Worm (Caenorhabditis elegans): ENCODE data around the gene clec-153.
A peak's percentile ranks its signal among the peaks of the same experiment; 100 is the strongest.

Gene clec-153

DNA sequence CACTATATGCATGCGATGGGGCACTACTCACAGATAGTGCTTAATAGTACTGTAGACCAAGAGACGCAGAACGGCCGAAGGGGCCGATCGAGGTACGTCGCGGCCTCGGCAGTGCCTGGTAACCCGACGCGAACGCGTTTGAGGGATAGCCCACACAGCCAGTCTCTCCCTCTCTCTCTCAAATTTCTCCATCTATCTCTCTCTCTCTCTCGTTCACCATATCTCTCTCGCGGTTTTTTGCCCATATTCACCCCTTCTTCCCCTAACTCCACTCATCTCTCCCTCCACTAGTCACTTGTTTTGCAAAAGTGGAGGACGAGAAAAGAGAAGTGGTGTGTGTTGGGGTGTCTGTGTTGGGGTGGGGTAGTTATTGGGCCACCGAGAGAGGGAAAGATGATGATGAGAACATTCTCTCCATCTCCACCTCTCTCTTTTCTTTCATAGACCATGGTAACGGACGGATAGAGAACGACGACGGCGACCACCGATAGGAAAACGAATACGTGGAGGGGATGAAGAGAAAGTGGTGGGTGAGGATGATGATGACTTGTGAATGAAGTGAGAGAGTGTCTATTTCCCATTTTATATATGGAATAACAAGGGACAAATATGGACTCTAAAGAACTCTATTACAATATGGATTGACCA lies 31.8 kb downstream of the clec-153 start (continued):
- TF ChIP-seq T23F11.4 (GFP tag; optimal IDR thresholded peaks at IDR 0.05) (peak; percentile 99), pax-1 (tag; optimal IDR thresholded peaks at IDR 0.05) (no peak), nhr-232 (tag; optimal IDR thresholded peaks at IDR 0.05) (no peak), fkh-6 (tag; optimal IDR thresholded peaks at IDR 0.05) (no peak), lin-11 (tag; optimal IDR thresholded peaks at IDR 0.05) (no peak), lim-6 (tag; optimal IDR thresholded peaks at IDR 0.05) (no peak), syd-9 (tag; optimal IDR thresholded peaks at IDR 0.05) (peak; percentile 34), nfya-1 (tag; optimal IDR thresholded peaks at IDR 0.05) (peak; percentile 79), ceh-19 (GFP tag; optimal IDR thresholded peaks at IDR 0.05) (peak; percentile 71), fkh-10 (GFP tag; optimal IDR thresholded peaks at IDR 0.05) (no peak), gmeb-2 (tag; optimal IDR thresholded peaks at IDR 0.05) (no peak), ceh-30 (tag; optimal IDR thresholded peaks at IDR 0.05) (peak; percentile 38), ceh-14 (tag; optimal IDR thresholded peaks at IDR 0.05) (no peak), tbx-2 (tag; optimal IDR thresholded peaks at IDR 0.05) (peak; percentile 64), fax-1 (tag; optimal IDR thresholded peaks at IDR 0.05) (no peak), hlh-8 (tag; optimal IDR thresholded peaks at IDR 0.05) (peak; percentile 29)

DNA sequence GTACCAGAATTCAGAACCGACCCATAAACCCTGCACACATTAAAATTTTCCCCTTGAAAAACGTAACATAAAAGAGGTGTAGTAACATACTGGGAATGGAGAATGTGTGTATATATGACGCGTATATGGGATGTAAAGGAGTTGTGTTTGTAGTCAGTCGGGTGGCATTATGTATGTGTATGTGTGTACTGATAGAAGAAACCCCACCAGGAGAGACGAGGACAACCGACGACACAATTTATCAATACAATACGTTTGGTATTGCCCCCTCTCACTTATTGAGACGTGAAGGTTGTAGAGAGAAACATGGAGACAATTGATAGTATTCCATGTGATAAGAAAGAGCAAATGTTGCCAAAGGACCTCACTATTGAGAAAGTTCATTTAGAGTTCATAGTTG lies 33.0 kb downstream of the clec-153 start:
- peak; percentile 35 for TF ChIP-seq elt-2 (tag; optimal IDR thresholded peaks at IDR 0.05)
- no peak for TF ChIP-seq ceh-14 (tag; optimal IDR thresholded peaks at IDR 0.05)
- TF ChIP-seq unc-3 (GFP tag; conservative IDR thresholded peaks at IDR 0.05), result no peak
- TF ChIP-seq unc-3 (tag; optimal IDR thresholded peaks at IDR 0.05), result no peak
- no peak for TF ChIP-seq ceh-30 (tag; optimal IDR thresholded peaks at IDR 0.05)
- TF ChIP-seq T23F11.4 (GFP tag; optimal IDR thresholded peaks at IDR 0.05), result peak; percentile 7
- TF ChIP-seq unc-42 (tag; optimal IDR thresholded peaks at IDR 0.05), result no peak

DNA sequence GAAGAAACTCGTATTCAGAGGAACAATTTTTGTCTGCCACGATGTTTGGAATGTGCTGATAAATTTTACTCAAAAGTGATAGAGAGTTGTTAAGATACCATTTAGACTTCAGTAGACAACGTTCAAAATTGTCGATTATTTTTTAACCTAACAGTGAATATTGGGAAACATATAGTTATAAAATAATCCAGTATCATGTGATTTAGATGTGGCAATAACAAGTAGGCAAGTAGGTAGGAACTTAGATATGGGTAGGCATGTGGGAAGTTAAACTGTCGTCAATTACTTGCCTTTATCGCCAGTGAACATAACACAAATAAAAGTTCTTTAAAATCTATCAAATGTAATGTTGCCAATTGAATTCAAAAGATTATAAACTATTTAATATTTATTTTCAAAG lies 36.4 kb downstream of the clec-153 start, which contains the start of gene T23F11.11:
TSS of gene T23F11.11 (minus strand) at position 101 of the 400 bp plus-strand sequence.
- TF ChIP-seq ttx-3 (tag; optimal IDR thresholded peaks at IDR 0.05) (no peak), ahr-1 (tag; optimal IDR thresholded peaks at IDR 0.05) (no peak), pqm-1 (tag; optimal IDR thresholded peaks at IDR 0.05) (no peak), ceh-6 (GFP tag; optimal IDR thresholded peaks at IDR 0.05) (no peak), hlh-8 (tag; optimal IDR thresholded peaks at IDR 0.05) (no peak), mec-3 (tag; optimal IDR thresholded peaks at IDR 0.05; ENCODE audit: borderline replicate concordance) (no peak), unc-55 (GFP tag; optimal IDR thresholded peaks at IDR 0.05) (no peak), F13H6.1 (tag; optimal IDR thresholded peaks at IDR 0.05) (no peak), ref-2 (tag; optimal IDR thresholded peaks at IDR 0.05) (no peak), ceh-45 (GFP tag; IDR thresholded peaks at IDR 0.05) (no peak), ama-1 (optimal IDR thresholded peaks at IDR 0.05) (no peak)

DNA sequence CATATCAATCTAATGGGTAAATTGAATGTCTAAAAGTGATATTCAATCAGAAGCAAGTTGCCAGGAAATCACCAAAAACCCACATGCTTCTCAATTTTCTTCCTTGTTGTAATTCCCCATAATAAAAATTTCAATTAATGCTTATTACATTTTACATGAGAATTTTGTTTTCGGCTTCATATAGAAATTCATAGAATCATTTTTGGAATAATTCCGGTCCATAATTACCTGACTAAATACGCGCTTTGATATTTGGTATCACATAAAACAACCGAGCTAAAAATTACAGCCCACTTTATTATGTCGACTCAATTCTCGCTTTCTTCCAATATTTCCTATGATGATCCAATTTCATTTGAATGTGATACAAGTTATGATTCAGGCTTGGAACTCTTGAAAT lies 36.9 kb downstream of the clec-153 start, which contains the start of gene srg-13:
TSS of gene srg-13 (plus strand) at position 301 of the 400 bp plus-strand sequence.
- TF ChIP-seq sox-2 (GFP tag; IDR thresholded peaks at IDR 0.05) (no peak), pat-9 (tag; optimal IDR thresholded peaks at IDR 0.05) (no peak), Y22D7AL.16 (tag; optimal IDR thresholded peaks at IDR 0.05) (no peak), sdc-2 (tag; optimal IDR thresholded peaks at IDR 0.05) (no peak), ceh-34 (tag; optimal IDR thresholded peaks at IDR 0.05) (no peak), ceh-22 (tag; optimal IDR thresholded peaks at IDR 0.05) (no peak), elt-2 (tag; optimal IDR thresholded peaks at IDR 0.05) (no peak), lin-11 (tag; optimal IDR thresholded peaks at IDR 0.05) (no peak), ttx-3 (tag; optimal IDR thresholded peaks at IDR 0.05) (no peak), C08G9.2 (tag; optimal IDR thresholded peaks at IDR 0.05) (no peak)

Measured in whole organism, late embryonic.